Fruit fly (Drosophila melanogaster) whole organism, embryonic: ENCODE results near the gene Prx4.

Experiments used
- Atf6 ChIP-seq: fragments of 200-800 bp; sonication (Bioruptor generic); IDR thresholded peaks from 2 replicates; pipeline ENCODE4 v1.3.6; 2022; ENCODE audit warnings: missing biosample characterization, missing genetic modification characterization
- Bteb2 ChIP-seq: fragments of 200-800 bp; sonication (Bioruptor generic); optimal IDR thresholded peaks from 2 replicates; lab custom pipeline; 2016; ENCODE audit warnings: missing biosample characterization, missing genetic modification characterization
- C15 ChIP-seq: fragments of 200-800 bp; sonication (Bioruptor generic); IDR thresholded peaks from 3 replicates; pipeline ENCODE4 v1.3.6; 2022; ENCODE audit warnings: missing biosample characterization, missing genetic modification characterization
- CG10267 ChIP-seq: fragments of 200-800 bp; sonication (Bioruptor generic); optimal IDR thresholded peaks from 2 replicates; lab custom pipeline; 2018; ENCODE audit warnings: missing biosample characterization, mild to moderate bottlenecking, missing genetic modification characterization, moderate library complexity
- CG10274 ChIP-seq: fragments of 200-800 bp; sonication (Bioruptor generic); optimal IDR thresholded peaks from 3 replicates; lab custom pipeline; 2017; ENCODE audit warnings: missing biosample characterization, mild to moderate bottlenecking, missing genetic modification characterization
- CG11085 ChIP-seq: fragments of 200-800 bp; sonication (Bioruptor generic); IDR thresholded peaks from 2 replicates; pipeline ENCODE4 v1.3.6; 2022; ENCODE audit warnings: missing biosample characterization, missing genetic modification characterization
- CG12659 ChIP-seq: fragments of 200-800 bp; sonication (Bioruptor generic); optimal IDR thresholded peaks from 3 replicates; lab custom pipeline; 2017; ENCODE audit warnings: mild to moderate bottlenecking, missing biosample characterization, missing genetic modification reagents, missing genetic modification characterization
- CG13775 ChIP-seq: fragments of 200-800 bp; sonication (Bioruptor generic); optimal IDR thresholded peaks from 3 replicates; lab custom pipeline; 2017; ENCODE audit warnings: missing biosample characterization, mild to moderate bottlenecking, missing genetic modification characterization
- CG14050 ChIP-seq: fragments of 200-800 bp; sonication (Bioruptor generic); IDR thresholded peaks from 3 replicates; pipeline ENCODE4 v1.3.6; 2022; ENCODE audit warnings: missing biosample characterization, missing genetic modification characterization
- CG14860 ChIP-seq: fragments of 200-800 bp; sonication (Bioruptor generic); IDR thresholded peaks from 3 replicates; pipeline ENCODE4 v1.3.6; 2022; ENCODE audit warnings: missing biosample characterization, missing genetic modification characterization; ENCODE audit not compliant: partially characterized antibody
- CG17829 ChIP-seq: fragments of 200-800 bp; optimal IDR thresholded peaks from 2 replicates; lab custom pipeline; 2019; ENCODE audit warnings: missing biosample characterization, mild to moderate bottlenecking, missing genetic modification characterization, moderate library complexity
- CG18764 ChIP-seq: fragments of 200-800 bp; sonication (Bioruptor generic); optimal IDR thresholded peaks from 3 replicates; lab custom pipeline; 2016; ENCODE audit warnings: missing biosample characterization, missing genetic modification characterization
- CG33557 ChIP-seq: fragments of 200-800 bp; sonication (Bioruptor generic); optimal IDR thresholded peaks from 2 replicates; lab custom pipeline; 2019; ENCODE audit warnings: missing biosample characterization, mild to moderate bottlenecking, missing genetic modification characterization, moderate library complexity
- CG3407 ChIP-seq: fragments of 200-800 bp; sonication (Bioruptor generic); optimal IDR thresholded peaks from 2 replicates; lab custom pipeline; 2018; ENCODE audit warnings: missing biosample characterization, mild to moderate bottlenecking, missing genetic modification characterization
- CG34224 ChIP-seq: fragments of 200-800 bp; sonication (Bioruptor generic); IDR thresholded peaks from 3 replicates; pipeline ENCODE4 v1.3.6; 2022; ENCODE audit warnings: missing biosample characterization, missing genetic modification characterization; ENCODE audit not compliant: partially characterized antibody
- CG4730 ChIP-seq: fragments of 200-800 bp; sonication (Bioruptor generic); IDR thresholded peaks from 2 replicates; pipeline ENCODE4 v1.3.6; 2022; ENCODE audit warnings: missing biosample characterization, missing genetic modification characterization
- CG4820 ChIP-seq: fragments of 200-800 bp; sonication (Bioruptor generic); optimal IDR thresholded peaks from 3 replicates; lab custom pipeline; 2016; ENCODE audit warnings: missing biosample characterization, missing genetic modification characterization
- CG6689 ChIP-seq: fragments of 200-800 bp; sonication (Bioruptor generic); IDR thresholded peaks from 2 replicates; pipeline ENCODE4 v1.3.6; 2022; ENCODE audit warnings: missing biosample characterization, missing genetic modification characterization
- CG6854 ChIP-seq: fragments of 200-800 bp; sonication (Bioruptor generic); optimal IDR thresholded peaks from 3 replicates; lab custom pipeline; 2017; ENCODE audit warnings: missing biosample characterization, mild to moderate bottlenecking, missing genetic modification characterization
- CG7839 ChIP-seq: fragments of 200-800 bp; sonication (Bioruptor generic); optimal IDR thresholded peaks from 3 replicates; lab custom pipeline; 2018; ENCODE audit warnings: missing biosample characterization, mild to moderate bottlenecking, missing genetic modification characterization, moderate library complexity
- CG8359 ChIP-seq: fragments of 200-800 bp; sonication (Bioruptor generic); optimal IDR thresholded peaks from 2 replicates; lab custom pipeline; 2017; ENCODE audit warnings: missing biosample characterization, mild to moderate bottlenecking, missing genetic modification characterization, borderline replicate concordance
- Ets97D ChIP-seq: fragments of 200-800 bp; sonication (Bioruptor generic); optimal IDR thresholded peaks from 3 replicates; lab custom pipeline; 2016; ENCODE audit warnings: missing biosample characterization, missing genetic modification characterization
- Jarid2 ChIP-seq: fragments of 200-800 bp; sonication (Bioruptor generic); optimal IDR thresholded peaks from 3 replicates; lab custom pipeline; 2017; ENCODE audit warnings: mild to moderate bottlenecking, missing biosample characterization, missing genetic modification reagents, missing genetic modification characterization
- Lim3 ChIP-seq: fragments of 200-800 bp; sonication (Bioruptor generic); IDR thresholded peaks from 2 replicates; pipeline ENCODE4 v1.3.6; 2022; ENCODE audit warnings: missing biosample characterization, missing genetic modification characterization
- MESR4 ChIP-seq: fragments of 200-800 bp; sonication (Bioruptor generic); optimal IDR thresholded peaks from 2 replicates; lab custom pipeline; 2018; ENCODE audit warnings: missing biosample characterization, mild to moderate bottlenecking, missing genetic modification characterization, moderate library complexity
- Meics ChIP-seq: fragments of 200-800 bp; sonication (Bioruptor generic); optimal IDR thresholded peaks from 2 replicates; lab custom pipeline; 2017; ENCODE audit warnings: missing biosample characterization, mild to moderate bottlenecking, missing genetic modification characterization
- Mrtf ChIP-seq: fragments of 200-800 bp; sonication (Bioruptor generic); IDR thresholded peaks from 3 replicates; pipeline ENCODE4 v1.3.6; 2022; ENCODE audit warnings: missing biosample characterization, missing genetic modification characterization
- Myb ChIP-seq: fragments of 200-800 bp; sonication (Bioruptor generic); optimal IDR thresholded peaks from 2 replicates; lab custom pipeline; 2016; ENCODE audit warnings: missing biosample characterization, missing genetic modification characterization
- Nf-YC ChIP-seq: fragments of 200-800 bp; optimal IDR thresholded peaks from 3 replicates; lab custom pipeline; 2019; ENCODE audit warnings: missing biosample characterization, mild to moderate bottlenecking, missing genetic modification characterization, moderate library complexity
- Oaz ChIP-seq: fragments of 200-800 bp; sonication (Bioruptor generic); IDR thresholded peaks from 2 replicates; pipeline ENCODE4 v1.3.6; 2022; ENCODE audit warnings: missing biosample characterization, missing genetic modification characterization
- Sin3A ChIP-seq: fragments of >200 bp; optimal IDR thresholded peaks from 2 replicates; lab custom pipeline; 2018
- Ssrp ChIP-seq: fragments of 200-800 bp; sonication (Bioruptor generic); optimal IDR thresholded peaks from 2 replicates; lab custom pipeline; 2018; ENCODE audit warnings: missing biosample characterization, mild to moderate bottlenecking, missing genetic modification characterization, moderate library complexity
- ac ChIP-seq: fragments of 200-800 bp; sonication (Bioruptor generic); optimal IDR thresholded peaks from 3 replicates; lab custom pipeline; 2017; ENCODE audit warnings: missing biosample characterization, mild to moderate bottlenecking, missing genetic modification characterization
- ap ChIP-seq: fragments of 200-800 bp; sonication (Bioruptor generic); IDR thresholded peaks from 2 replicates; pipeline ENCODE4 v1.3.6; 2022; ENCODE audit warnings: missing biosample characterization, missing genetic modification characterization
- ato ChIP-seq: fragments of 200-800 bp; sonication (Bioruptor generic); IDR thresholded peaks from 2 replicates; pipeline ENCODE4 v1.3.6; 2022; ENCODE audit warnings: missing biosample characterization, missing genetic modification characterization; ENCODE audit not compliant: partially characterized antibody
- br ChIP-seq: fragments of >200 bp; optimal IDR thresholded peaks from 2 replicates; lab custom pipeline; 2017
- chn ChIP-seq: fragments of 200-800 bp; sonication (Bioruptor generic); optimal IDR thresholded peaks from 2 replicates; lab custom pipeline; 2016; ENCODE audit warnings: missing biosample characterization, missing genetic modification characterization
- corto ChIP-seq: fragments of 200-800 bp; sonication (Bioruptor generic); optimal IDR thresholded peaks from 2 replicates; lab custom pipeline; 2016; ENCODE audit warnings: missing biosample characterization, mild to moderate bottlenecking, missing genetic modification characterization, moderate library complexity
- dmrt11E ChIP-seq: fragments of 200-800 bp; sonication (Bioruptor generic); optimal IDR thresholded peaks from 3 replicates; lab custom pipeline; 2018; ENCODE audit warnings: missing biosample characterization, mild to moderate bottlenecking, missing genetic modification characterization, moderate library complexity
- fd96Cb ChIP-seq: fragments of 200-800 bp; sonication (Bioruptor generic); optimal IDR thresholded peaks from 2 replicates; lab custom pipeline; 2018; ENCODE audit warnings: missing biosample characterization, mild to moderate bottlenecking, missing genetic modification characterization, moderate library complexity
- grn ChIP-seq: fragments of 200-800 bp; sonication (Bioruptor generic); optimal IDR thresholded peaks from 3 replicates; lab custom pipeline; 2017; ENCODE audit warnings: missing biosample characterization, missing genetic modification characterization
- jing ChIP-seq: fragments of 200-800 bp; sonication (Bioruptor generic); optimal IDR thresholded peaks from 2 replicates; lab custom pipeline; 2018; ENCODE audit warnings: missing biosample characterization, mild to moderate bottlenecking, missing genetic modification characterization
- kah ChIP-seq: fragments of 200-800 bp; sonication (Bioruptor generic); optimal IDR thresholded peaks from 2 replicates; lab custom pipeline; 2018; ENCODE audit warnings: missing biosample characterization, mild to moderate bottlenecking, missing genetic modification characterization
- kay ChIP-seq: fragments of 200-800 bp; sonication (Bioruptor generic); optimal IDR thresholded peaks from 2 replicates; lab custom pipeline; 2016; ENCODE audit warnings: missing biosample characterization, missing genetic modification characterization
- knrl ChIP-seq: fragments of 200-800 bp; sonication (Bioruptor generic); IDR thresholded peaks from 3 replicates; pipeline ENCODE4 v1.3.6; 2022; ENCODE audit warnings: missing biosample characterization, missing genetic modification characterization; ENCODE audit not compliant: partially characterized antibody
- odd ChIP-seq: fragments of 200-800 bp; sonication (Bioruptor generic); optimal IDR thresholded peaks from 2 replicates; lab custom pipeline; 2017; ENCODE audit warnings: missing biosample characterization, mild to moderate bottlenecking, missing genetic modification characterization
- sob ChIP-seq: fragments of 200-800 bp; sonication (Bioruptor generic); IDR thresholded peaks from 2 replicates; pipeline ENCODE4 v1.3.6; 2022; ENCODE audit warnings: missing biosample characterization, missing genetic modification characterization
- sqz ChIP-seq: fragments of 200-800 bp; sonication (Bioruptor generic); optimal IDR thresholded peaks from 3 replicates; lab custom pipeline; 2018; ENCODE audit warnings: missing biosample characterization, mild to moderate bottlenecking, missing genetic modification characterization
- tx ChIP-seq: fragments of 200-800 bp; sonication (Bioruptor generic); optimal IDR thresholded peaks from 2 replicates; lab custom pipeline; 2016; ENCODE audit warnings: missing biosample characterization, missing genetic modification characterization

Gene Prx4

dm6 chr3L:3060054-3060979 is 18.2 kb downstream of the Prx4 start (continued):
- TF ChIP-seq tx (GFP tag; lab: Kevin White, UChicago) (peak; percentile 98), MESR4 (peak; percentile 66), odd (GFP tag; lab: Kevin White, UChicago) (peak; percentile 94), CG10267 (tag; lab: Kevin White, UChicago) (peak; percentile 88), CG18764 (peak; percentile 96), Nf-YC (peak; percentile 81), Meics (GFP tag; lab: Kevin White, UChicago) (peak; percentile 98), CG12659 (peak; percentile 99), sob (GFP tag; lab: Robert Waterston, UW) (peak; percentile 99), Mrtf (GFP tag; lab: Robert Waterston, UW) (peak; percentile 99), chn (GFP tag; lab: Kevin White, UChicago) (peak; percentile 98), Sin3A (lab: Kevin White, UChicago) (no peak), CG6689 (GFP tag; lab: Robert Waterston, UW) (peak; percentile 99), CG4730 (peak; percentile 99), Ssrp (tag; lab: Kevin White, UChicago) (peak; percentile 97), fd96Cb (tag; lab: Kevin White, UChicago) (peak; percentile 98), CG34224 (GFP tag; lab: Robert Waterston, UW) (0 out of 3 replicates have a peak, but pooled peaks have one; percentile 12), ac (GFP tag; lab: Kevin White, UChicago) (peak; percentile 94), kah (GFP tag; lab: Kevin White, UChicago) (peak; percentile 92), CG3407 (GFP tag; lab: Kevin White, UChicago) (peak; percentile 96), Atf6 (GFP tag; lab: Robert Waterston, UW) (peak; percentile 99), CG10274 (GFP tag; lab: Kevin White, UChicago) (peak; percentile 95), CG17829 (tag; lab: Kevin White, UChicago) (peak; percentile 97), sqz (GFP tag; lab: Kevin White, UChicago) (peak; percentile 86), Jarid2 (peak; percentile 87), CG14050 (peak; percentile 99), ap (GFP tag; lab: Robert Waterston, UW) (peak; percentile 99), CG8359 (peak; percentile 93), ato (GFP tag; lab: Robert Waterston, UW) (no peak), corto (GFP tag; lab: Kevin White, UChicago) (peak; percentile 99), CG14860 (GFP tag; lab: Robert Waterston, UW) (no peak), CG33557 (GFP tag; lab: Kevin White, UChicago) (peak; percentile 82), Lim3 (peak; percentile 98), knrl (GFP tag; lab: Robert Waterston, UW) (no peak), dmrt11E (tag; lab: Kevin White, UChicago) (peak; percentile 92), jing (GFP tag; lab: Kevin White, UChicago) (peak; percentile 98), CG4820 (GFP tag; lab: Kevin White, UChicago) (peak; percentile 97), C15 (GFP tag; lab: Robert Waterston, UW) (peak; percentile 98), CG13775 (GFP tag; lab: Kevin White, UChicago) (peak; percentile 98), Myb (GFP tag; lab: Kevin White, UChicago) (peak; percentile 93), grn (GFP tag; lab: Kevin White, UChicago) (peak; percentile 88), Ets97D (peak; percentile 92), Bteb2 (GFP tag; lab: Kevin White, UChicago) (peak; percentile 97), CG11085 (GFP tag; lab: Robert Waterston, UW) (peak; percentile 99), CG7839 (peak; percentile 98), br (no peak), CG6854 (GFP tag; lab: Kevin White, UChicago) (peak; percentile 96), Oaz (peak; percentile 98), kay (peak; percentile 97)
